Fruit fly (Drosophila melanogaster): Measurements from ENCODE around the gene Vha100-1.

Gene Vha100-1

DNA sequence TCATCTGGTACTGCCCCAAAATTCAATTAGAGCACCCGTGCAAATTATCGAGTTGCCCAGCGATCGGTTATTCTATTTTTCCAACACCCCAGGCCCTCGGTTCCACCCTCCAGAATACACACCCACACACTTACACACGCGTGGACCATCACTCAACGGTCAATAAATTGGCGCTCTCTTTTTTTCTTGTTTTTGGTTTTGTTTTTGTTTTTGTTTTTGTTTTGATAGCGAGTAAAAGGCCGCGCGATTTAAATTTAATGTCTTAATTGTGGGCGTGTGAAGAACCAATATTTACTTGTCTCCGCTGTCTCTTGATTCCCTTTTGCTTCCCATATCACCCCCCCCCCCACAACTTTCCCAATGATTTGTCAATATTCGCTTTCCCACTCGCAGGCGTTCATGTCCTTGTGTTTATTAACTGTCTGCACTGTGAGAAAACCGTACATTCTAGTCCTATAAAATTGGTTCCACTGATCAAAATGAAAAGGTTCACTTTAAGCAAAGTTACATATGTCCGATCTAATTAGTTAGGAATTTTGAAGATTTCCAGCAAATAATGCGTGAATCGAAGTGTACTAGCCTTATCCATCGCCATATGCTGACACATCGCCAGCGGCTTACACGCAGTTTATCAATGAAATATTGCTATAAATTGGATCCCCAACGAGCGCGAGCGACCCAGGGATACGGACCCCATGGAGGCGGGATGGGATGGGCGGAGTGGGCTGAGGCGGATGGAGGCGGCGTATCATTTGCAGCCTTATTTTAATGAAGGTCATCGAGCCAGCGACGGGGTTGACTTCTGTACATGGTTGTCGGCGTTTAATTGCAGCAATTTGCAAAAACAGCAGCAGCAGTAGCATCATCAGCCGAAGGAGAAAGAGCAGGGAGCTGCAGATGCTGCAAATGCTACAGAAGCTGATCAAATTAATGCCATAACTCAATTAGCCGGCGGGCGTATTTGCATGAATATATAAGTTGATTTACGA is 9.1 kb downstream of the Vha100-1 start (continued):
- TF ChIP-seq Eip75B (GFP tag; optimal IDR thresholded peaks at IDR 0.05) (no peak), Ets96B (tag; optimal IDR thresholded peaks at IDR 0.05) (peak; percentile 36), fkh (GFP tag; optimal IDR thresholded peaks at IDR 0.05) (peak; percentile 32)

dm6 chr3R:29146710-29147109 is 15.7 kb downstream of the Vha100-1 start, which contains the start of gene CG14511:
TSS of gene CG14511 (minus strand) at chr3R:29146893.
- TF ChIP-seq Eip78C (GFP tag) (peak; percentile 2), CG32006 (GFP tag; optimal IDR thresholded peaks at IDR 0.05) (no peak), Blimp-1 (GFP tag; optimal IDR thresholded peaks at IDR 0.05) (peak; percentile 22)

DNA sequence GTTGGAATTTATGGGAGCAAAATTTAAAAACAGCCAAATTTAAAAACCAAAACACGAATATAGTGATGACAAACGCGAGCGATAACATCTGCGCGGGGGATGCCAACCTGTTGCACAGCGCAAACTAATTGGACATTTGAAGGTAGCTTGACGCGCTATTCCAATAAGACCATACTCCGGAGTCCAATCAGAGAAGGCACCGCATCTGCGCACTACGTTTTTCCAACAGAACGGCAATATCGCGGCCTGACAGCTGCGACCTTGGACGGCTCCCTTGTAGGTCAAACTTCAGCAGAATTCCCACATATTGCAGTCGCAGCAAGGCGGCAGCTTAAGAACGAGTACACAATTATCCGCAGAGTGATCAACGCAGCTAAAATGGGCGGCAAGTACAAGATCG is 17.1 kb downstream of the Vha100-1 start, which contains the start of the genes CG11882 and Pglym78:
TSS of gene CG11882 (minus strand) at position 101 of the 400 bp plus-strand sequence.
TSS of gene Pglym78 (plus strand) at position 177 of the 400 bp plus-strand sequence.
- TF ChIP-seq achi (GFP tag; optimal IDR thresholded peaks at IDR 0.05) (peak; percentile 100), Sox102F (GFP tag; optimal IDR thresholded peaks at IDR 0.05) (no peak), CG34406 (GFP tag; optimal IDR thresholded peaks at IDR 0.05) (no peak), Hr39 (GFP tag; optimal IDR thresholded peaks at IDR 0.05) (peak; percentile 94), esn (GFP tag; optimal IDR thresholded peaks at IDR 0.05) (peak; percentile 33), CG6854 (GFP tag; optimal IDR thresholded peaks at IDR 0.05) (no peak), svp (GFP tag) (peak; percentile 96), Sox14 (GFP tag; optimal IDR thresholded peaks at IDR 0.05) (peak; percentile 89), CG9139 (GFP tag; optimal IDR thresholded peaks at IDR 0.05) (no peak), spab (GFP tag; optimal IDR thresholded peaks at IDR 0.05) (no peak), ss (GFP tag; optimal IDR thresholded peaks at IDR 0.05) (peak in 1 of 2 experiments; percentile 27), CG1621 (tag; optimal IDR thresholded peaks at IDR 0.05) (peak; percentile 93), lz (GFP tag; optimal IDR thresholded peaks at IDR 0.05) (peak; percentile 9), fd85E (GFP tag; optimal IDR thresholded peaks at IDR 0.05) (no peak), cyc (GFP tag; optimal IDR thresholded peaks at IDR 0.05) (peak; percentile 24), Eip78C (GFP tag) (peak; percentile 36), Eip75B (GFP tag; optimal IDR thresholded peaks at IDR 0.05) (peak; percentile 80), CG31627 (GFP tag; optimal IDR thresholded peaks at IDR 0.05) (peak; percentile 12), CG6163 (GFP tag; IDR thresholded peaks at IDR 0.05) (peak; percentile 57; the same call in 2 of the 3 replicates), dac (GFP tag; optimal IDR thresholded peaks at IDR 0.05) (no peak)

DNA sequence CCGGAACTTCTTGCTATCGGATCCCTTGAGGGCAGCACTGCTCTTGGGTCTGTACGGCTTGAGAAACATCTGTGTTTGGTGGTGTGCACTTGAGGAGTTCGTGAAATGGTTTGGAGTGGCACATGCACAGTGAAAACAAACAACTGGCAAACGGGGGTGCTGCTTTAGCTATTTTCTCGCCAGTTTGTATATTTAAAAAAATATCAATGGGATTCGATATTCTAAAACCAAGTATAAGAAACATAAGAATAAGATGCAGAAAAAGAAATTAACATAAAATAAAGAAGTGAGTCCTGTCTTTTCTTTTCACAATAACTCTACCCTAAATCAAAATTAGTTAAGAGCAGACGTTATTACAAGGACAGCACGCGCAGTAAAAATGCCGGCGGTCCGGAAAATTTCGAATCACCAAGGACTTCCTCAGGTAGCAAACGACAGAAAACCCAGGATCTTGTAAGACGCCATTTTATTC is 20.7 kb downstream of the Vha100-1 start, which contains the start of gene eIF2D:
TSS of gene eIF2D (minus strand) at position 174 of the 472 bp plus-strand sequence.
- TF ChIP-seq CG8319 (GFP tag; optimal IDR thresholded peaks at IDR 0.05), result no peak
- TF ChIP-seq Eip75B (GFP tag; optimal IDR thresholded peaks at IDR 0.05), result peak; percentile 43
- TF ChIP-seq Lpt (GFP tag; optimal IDR thresholded peaks at IDR 0.05), result no peak
- TF ChIP-seq acj6 (GFP tag; optimal IDR thresholded peaks at IDR 0.05), result peak; percentile 55
- peak; percentile 67 for TF ChIP-seq topi (GFP tag; optimal IDR thresholded peaks at IDR 0.05)
- TF ChIP-seq net (GFP tag; optimal IDR thresholded peaks at IDR 0.05), result peak; percentile 64
- peak; percentile 50 for TF ChIP-seq cyc (GFP tag; optimal IDR thresholded peaks at IDR 0.05)
- no peak for TF ChIP-seq CG32006 (GFP tag; optimal IDR thresholded peaks at IDR 0.05)
- no peak for TF ChIP-seq Hr38 (GFP tag; optimal IDR thresholded peaks at IDR 0.05)
- TF ChIP-seq Eip93F (GFP tag; optimal IDR thresholded peaks at IDR 0.05), result no peak
- TF ChIP-seq Met (GFP tag; optimal IDR thresholded peaks at IDR 0.05), result no peak
- no peak for TF ChIP-seq Sox15 (GFP tag; optimal IDR thresholded peaks at IDR 0.05)
- TF ChIP-seq pdm3 (GFP tag; optimal IDR thresholded peaks at IDR 0.05), result no peak
- TF ChIP-seq CG11294 (GFP tag; IDR thresholded peaks at IDR 0.05), result no peak
- TF ChIP-seq CG10669 (GFP tag; optimal IDR thresholded peaks at IDR 0.05), result no peak
- TF ChIP-seq Eip78C (GFP tag), result peak; percentile 86
- TF ChIP-seq Smox (GFP tag; optimal IDR thresholded peaks at IDR 0.05), result no peak
- TF ChIP-seq CG6808 (GFP tag; optimal IDR thresholded peaks at IDR 0.05), result no peak
- peak; percentile 80 for TF ChIP-seq esn (GFP tag; optimal IDR thresholded peaks at IDR 0.05)
- peak; percentile 13 for TF ChIP-seq CG1621 (tag; optimal IDR thresholded peaks at IDR 0.05)
- TF ChIP-seq CG4318 (GFP tag; optimal IDR thresholded peaks at IDR 0.05), result no peak
- no peak for TF ChIP-seq CG8632 (GFP tag; optimal IDR thresholded peaks at IDR 0.05)
- no peak for TF ChIP-seq dac (GFP tag; optimal IDR thresholded peaks at IDR 0.05)
- TF ChIP-seq CG6854 (GFP tag; optimal IDR thresholded peaks at IDR 0.05), result peak; percentile 3
- TF ChIP-seq salr (GFP tag; optimal IDR thresholded peaks at IDR 0.05), result no peak
- TF ChIP-seq CG10631 (GFP tag; optimal IDR thresholded peaks at IDR 0.05), result no peak
- TF ChIP-seq CG6792 (GFP tag; optimal IDR thresholded peaks at IDR 0.05), result peak; percentile 54
- TF ChIP-seq CG34406 (GFP tag; optimal IDR thresholded peaks at IDR 0.05), result peak; percentile 28

Measured in whole organism, prepupa.